Worm (Caenorhabditis elegans) whole organism, L3 larva: ENCODE results near the gene cnk-1.

ENCODE experiments used
- R02D3.7 ChIP-seq: fragments of 150-350 bp; optimal IDR thresholded peaks from 2 replicates; lab custom pipeline; 2014; ENCODE audit warnings: missing biosample characterization, missing genetic modification characterization
- ZK546.5 ChIP-seq: sonication (generic microtip); optimal IDR thresholded peaks from 2 replicates; lab custom pipeline; 2017; ENCODE audit warnings: missing biosample characterization, missing genetic modification characterization
- aly-2 ChIP-seq: fragments of 150-350 bp; optimal IDR thresholded peaks from 2 replicates; lab custom pipeline; 2014; ENCODE audit warnings: missing biosample characterization, missing genetic modification characterization
- ama-1 ChIP-seq: fragments of 150-350 bp; optimal IDR thresholded peaks from 2 replicates; lab custom pipeline; 2018
- ceh-16 ChIP-seq: sonication (generic microtip); optimal IDR thresholded peaks from 2 replicates; lab custom pipeline; 2017; ENCODE audit warnings: missing biosample characterization, missing genetic modification characterization
- ceh-28 ChIP-seq: fragments of 150-350 bp; optimal IDR thresholded peaks from 2 replicates; lab custom pipeline; 2014; ENCODE audit warnings: missing biosample characterization, missing genetic modification reagents, missing genetic modification characterization
- ceh-82 ChIP-seq: fragments of 150-350 bp; optimal IDR thresholded peaks from 2 replicates; lab custom pipeline; 2014; ENCODE audit warnings: missing biosample characterization, missing genetic modification characterization
- ceh-9 ChIP-seq: sonication (generic microtip); optimal IDR thresholded peaks from 2 replicates; lab custom pipeline; 2018; ENCODE audit warnings: missing biosample characterization, missing genetic modification characterization
- daf-12 ChIP-seq: fragments of 150-350 bp; optimal IDR thresholded peaks from 2 replicates; lab custom pipeline; 2014; ENCODE audit warnings: missing biosample characterization, missing genetic modification reagents, missing genetic modification characterization
- egl-27 ChIP-seq: sonication (generic microtip); optimal IDR thresholded peaks from 4 replicates; lab custom pipeline; 2017; ENCODE audit warnings: missing biosample characterization, missing genetic modification reagents, missing genetic modification characterization
- egl-5 ChIP-seq: fragments of 150-350 bp; optimal IDR thresholded peaks from 2 replicates; lab custom pipeline; 2017; ENCODE audit warnings: missing biosample characterization, missing genetic modification reagents, missing genetic modification characterization, inconsistent platforms
- elt-1 ChIP-seq: fragments of 150-350 bp; optimal IDR thresholded peaks from 2 replicates; lab custom pipeline; 2014; ENCODE audit warnings: missing biosample characterization, missing genetic modification characterization
- elt-2 ChIP-seq: sonication (generic microtip); optimal IDR thresholded peaks from 2 replicates; lab custom pipeline; 2016; ENCODE audit warnings: missing genetic modification reagents, mild to moderate bottlenecking, missing genetic modification characterization, missing compliant biosample characterization
- elt-3 ChIP-seq, 3 experiments: fragments of 150-350 bp in 1 of 3; sonication (generic microtip) in 2 of 3; optimal IDR thresholded peaks; 2 replicates in 2 of 3; 4 replicates in 1 of 3; lab custom pipeline; 2014 to 2017; ENCODE audit warnings: missing biosample characterization in 3 of 3, missing genetic modification characterization in 3 of 3
- eor-1 ChIP-seq, 2 experiments: fragments of 150-350 bp; optimal IDR thresholded peaks; 2 replicates each; lab custom pipeline; 2014 to 2018; ENCODE audit warnings: missing biosample characterization in 2 of 2, missing genetic modification characterization in 2 of 2
- fkh-10 ChIP-seq: sonication (generic microtip); optimal IDR thresholded peaks from 2 replicates; lab custom pipeline; 2017; ENCODE audit warnings: missing biosample characterization, missing genetic modification reagents, missing genetic modification characterization
- fkh-2 ChIP-seq: fragments of 150-350 bp; optimal IDR thresholded peaks from 2 replicates; lab custom pipeline; 2014; ENCODE audit warnings: missing biosample characterization, missing genetic modification reagents, missing genetic modification characterization
- fos-1 ChIP-seq: fragments of 150-350 bp; optimal IDR thresholded peaks from 2 replicates; lab custom pipeline; 2014; ENCODE audit warnings: missing biosample characterization, missing genetic modification characterization
- hmg-11 ChIP-seq: sonication (generic microtip); optimal IDR thresholded peaks from 2 replicates; lab custom pipeline; 2016; ENCODE audit warnings: missing genetic modification characterization, missing compliant biosample characterization
- jun-1 ChIP-seq: fragments of 150-350 bp; optimal IDR thresholded peaks from 2 replicates; lab custom pipeline; 2014; ENCODE audit warnings: missing biosample characterization, missing genetic modification reagents, missing genetic modification characterization
- lin-15B ChIP-seq: fragments of 150-350 bp; optimal IDR thresholded peaks from 2 replicates; lab custom pipeline; 2014; ENCODE audit warnings: missing biosample characterization, missing genetic modification characterization
- lin-39 ChIP-seq: fragments of 150-350 bp; optimal IDR thresholded peaks from 2 replicates; lab custom pipeline; 2018; ENCODE audit warnings: missing biosample characterization, missing genetic modification reagents, missing genetic modification characterization
- lsy-12 ChIP-seq: sonication (generic microtip); optimal IDR thresholded peaks from 2 replicates; lab custom pipeline; 2016; ENCODE audit warnings: mild to moderate bottlenecking, missing genetic modification characterization, missing compliant biosample characterization
- mdl-1 ChIP-seq: fragments of 150-350 bp; optimal IDR thresholded peaks from 2 replicates; lab custom pipeline; 2014; ENCODE audit warnings: missing biosample characterization, missing genetic modification characterization
- mml-1 ChIP-seq: fragments of 150-350 bp; sonication (generic microtip); optimal IDR thresholded peaks from 3 replicates; lab custom pipeline; 2014; ENCODE audit warnings: missing biosample characterization, missing genetic modification characterization
- nfya-1 ChIP-seq: sonication (generic microtip); optimal IDR thresholded peaks from 2 replicates; lab custom pipeline; 2017; ENCODE audit warnings: missing genetic modification characterization, mild to moderate bottlenecking, missing compliant biosample characterization, antibody characterized with exemption, moderate library complexity; ENCODE audit not compliant: insufficient read depth
- nhr-11 ChIP-seq: fragments of 150-350 bp; optimal IDR thresholded peaks from 2 replicates; lab custom pipeline; 2014; ENCODE audit warnings: missing biosample characterization, missing genetic modification characterization
- nhr-12 ChIP-seq: fragments of 150-350 bp; optimal IDR thresholded peaks from 2 replicates; lab custom pipeline; 2014; ENCODE audit warnings: missing biosample characterization, missing genetic modification characterization
- nhr-23 ChIP-seq: fragments of 150-350 bp; optimal IDR thresholded peaks from 2 replicates; lab custom pipeline; 2014; ENCODE audit warnings: missing biosample characterization, missing genetic modification reagents, missing genetic modification characterization
- nhr-237 ChIP-seq: fragments of 150-350 bp; optimal IDR thresholded peaks from 2 replicates; lab custom pipeline; 2014; ENCODE audit warnings: missing biosample characterization, missing genetic modification characterization
- nhr-25 ChIP-seq: sonication (generic microtip); optimal IDR thresholded peaks from 2 replicates; lab custom pipeline; 2017; ENCODE audit warnings: missing biosample characterization, missing genetic modification characterization
- nhr-28 ChIP-seq: fragments of 150-350 bp; optimal IDR thresholded peaks from 2 replicates; lab custom pipeline; 2014; ENCODE audit warnings: missing biosample characterization, missing genetic modification characterization
- nhr-43 ChIP-seq: sonication (generic microtip); optimal IDR thresholded peaks from 2 replicates; lab custom pipeline; 2016; ENCODE audit warnings: mild to moderate bottlenecking, missing genetic modification characterization, missing compliant biosample characterization; ENCODE audit not compliant: poor library complexity, severe bottlenecking
- nhr-67 ChIP-seq: fragments of 150-350 bp; optimal IDR thresholded peaks from 2 replicates; lab custom pipeline; 2014; ENCODE audit warnings: missing biosample characterization, missing genetic modification characterization
- nhr-76 ChIP-seq: fragments of 150-350 bp; sonication (generic microtip); optimal IDR thresholded peaks from 5 replicates; lab custom pipeline; 2014; ENCODE audit warnings: missing biosample characterization, missing genetic modification characterization
- nhr-77 ChIP-seq: fragments of 150-350 bp; optimal IDR thresholded peaks from 2 replicates; lab custom pipeline; 2014; ENCODE audit warnings: missing biosample characterization, missing genetic modification characterization
- pha-4 ChIP-seq: fragments of 150-350 bp; optimal IDR thresholded peaks from 2 replicates; lab custom pipeline; 2014; ENCODE audit warnings: missing biosample characterization, missing genetic modification reagents, missing genetic modification characterization
- pqm-1 ChIP-seq: fragments of 150-350 bp; optimal IDR thresholded peaks from 2 replicates; lab custom pipeline; 2017; ENCODE audit warnings: missing biosample characterization, missing genetic modification characterization, inconsistent platforms
- sea-2 ChIP-seq: fragments of 150-350 bp; sonication (generic microtip); optimal IDR thresholded peaks from 4 replicates; lab custom pipeline; 2014; ENCODE audit warnings: missing biosample characterization, missing genetic modification reagents, missing genetic modification characterization
- skn-1 ChIP-seq: fragments of 150-350 bp; optimal IDR thresholded peaks from 2 replicates; lab custom pipeline; 2014; ENCODE audit warnings: missing biosample characterization, missing genetic modification characterization
- snpc-4 ChIP-seq: fragments of 150-350 bp; optimal IDR thresholded peaks from 2 replicates; lab custom pipeline; 2014; ENCODE audit warnings: missing biosample characterization, missing genetic modification characterization
- tbx-2 ChIP-seq: sonication (generic microtip); optimal IDR thresholded peaks from 2 replicates; lab custom pipeline; 2016; ENCODE audit warnings: mild to moderate bottlenecking, missing genetic modification characterization, missing compliant biosample characterization
- unc-39 ChIP-seq: sonication (generic microtip); optimal IDR thresholded peaks from 4 replicates; lab custom pipeline; 2017; ENCODE audit warnings: missing biosample characterization, missing genetic modification characterization
- unc-62 ChIP-seq: fragments of 150-350 bp; sonication (generic microtip); optimal IDR thresholded peaks from 4 replicates; lab custom pipeline; 2014; ENCODE audit warnings: missing biosample characterization, missing genetic modification reagents, missing genetic modification characterization
- zag-1 ChIP-seq: fragments of 150-350 bp; optimal IDR thresholded peaks from 2 replicates; lab custom pipeline; 2014; ENCODE audit warnings: missing biosample characterization, missing genetic modification characterization
- ztf-11 ChIP-seq: fragments of 150-350 bp; optimal IDR thresholded peaks from 2 replicates; lab custom pipeline; 2014; ENCODE audit warnings: missing biosample characterization, missing genetic modification characterization
- ztf-4 ChIP-seq: fragments of 150-350 bp; optimal IDR thresholded peaks from 2 replicates; lab custom pipeline; 2014; ENCODE audit warnings: missing biosample characterization, missing genetic modification characterization

cnk-1 gene

ce11 chrIII:10270778-10271307 lies at the start of gene cnk-1:
cnk-1 (plus strand) TSS chrIII:10271257.
- no peak for TF ChIP-seq aly-2 (tag; lab: Kevin White, UChicago)
- TF ChIP-seq R02D3.7 (tag; lab: Kevin White, UChicago) = peak; percentile 89
- no peak for TF ChIP-seq snpc-4 (tag; lab: Kevin White, UChicago)
- TF ChIP-seq nhr-23 (tag; lab: Kevin White, UChicago) = peak; percentile 65
- no peak for TF ChIP-seq fkh-2 (tag; lab: Kevin White, UChicago)
- no peak for TF ChIP-seq pqm-1 (tag; lab: Kevin White, UChicago)
- no peak for TF ChIP-seq ceh-28
- TF ChIP-seq daf-12 = no peak
- peak; percentile 56 for TF ChIP-seq tbx-2 (tag; lab: Kevin White, UChicago)
- peak; percentile 64 for TF ChIP-seq lin-39 (tag; lab: Kevin White, UChicago)
- no peak for TF ChIP-seq nhr-28
- no peak for TF ChIP-seq egl-27
- TF ChIP-seq nhr-77 (tag; lab: Kevin White, UChicago) = no peak
- no peak for TF ChIP-seq nhr-12 (tag; lab: Kevin White, UChicago)
- TF ChIP-seq skn-1 (tag; lab: Kevin White, UChicago) = peak; percentile 22
- peak; percentile 38 for TF ChIP-seq elt-2 (tag; lab: Kevin White, UChicago)
- no peak for TF ChIP-seq nhr-237 (tag; lab: Kevin White, UChicago)
- no peak for TF ChIP-seq zag-1 (tag; lab: Kevin White, UChicago)
- no peak for TF ChIP-seq fos-1 (tag; lab: Kevin White, UChicago)
- TF ChIP-seq nhr-25 (tag; lab: Kevin White, UChicago) = peak; percentile 14
- TF ChIP-seq ceh-16 = no peak
- TF ChIP-seq egl-5 = no peak
- TF ChIP-seq nfya-1 = peak; percentile 60
- peak; percentile 92 for TF ChIP-seq nhr-43 (tag; lab: Kevin White, UChicago)
- TF ChIP-seq jun-1 (tag; lab: Kevin White, UChicago) = no peak
- peak; percentile 46 for TF ChIP-seq pha-4 (tag; lab: Kevin White, UChicago)
- no peak for TF ChIP-seq ztf-4 (tag; lab: Kevin White, UChicago)
- TF ChIP-seq nhr-11 (tag; lab: Kevin White, UChicago) = no peak
- peak; percentile 37 for TF ChIP-seq hmg-11
- TF ChIP-seq ztf-11 = no peak
- no peak for TF ChIP-seq nhr-67 (tag; lab: Kevin White, UChicago)
- no peak for TF ChIP-seq ceh-9 (tag; lab: Kevin White, UChicago)
- no peak for TF ChIP-seq elt-3 (tag; optimal IDR thresholded peaks at IDR 0.05; lab: Kevin White, UChicago)
- TF ChIP-seq ZK546.5 (tag; lab: Kevin White, UChicago) = no peak
- TF ChIP-seq lsy-12 (tag; lab: Kevin White, UChicago) = peak; percentile 57
- TF ChIP-seq sea-2 = no peak
- TF ChIP-seq lin-15B (tag; lab: Kevin White, UChicago) = peak; percentile 91
- TF ChIP-seq ama-1 (lab: Kevin White, UChicago) = no peak
- TF ChIP-seq mml-1 (tag; lab: Kevin White, UChicago) = no peak
- no peak for TF ChIP-seq ceh-82 (tag; lab: Kevin White, UChicago)
- TF ChIP-seq nhr-76 (tag; lab: Kevin White, UChicago) = no peak
- no peak for TF ChIP-seq eor-1 (tag; optimal IDR thresholded peaks at IDR 0.05; lab: Kevin White, UChicago)
- no peak for TF ChIP-seq mdl-1
- no peak for TF ChIP-seq unc-39 (tag; lab: Kevin White, UChicago)
- TF ChIP-seq elt-1 (tag; lab: Kevin White, UChicago) = no peak
- TF ChIP-seq unc-62 = no peak
- TF ChIP-seq fkh-10 (GFP tag; lab: Kevin White, UChicago) = no peak
